Fruit fly (Drosophila melanogaster) whole organism, embryonic: ENCODE results near the gene CG13385.

ENCODE experiments used
- CG1024 ChIP-seq: fragments of 200-800 bp; sonication (Bioruptor generic); IDR thresholded peaks from 2 replicates; pipeline ENCODE4 v1.3.6; 2022; ENCODE audit warnings: missing biosample characterization, missing genetic modification characterization
- CG11093 ChIP-seq: fragments of 200-800 bp; sonication (Bioruptor generic); IDR thresholded peaks from 3 replicates; pipeline ENCODE4 v1.3.6; 2022; ENCODE audit warnings: missing biosample characterization, missing genetic modification characterization
- CG11456 ChIP-seq: fragments of 200-800 bp; sonication (Bioruptor generic); IDR thresholded peaks from 3 replicates; pipeline ENCODE4 v1.3.6; 2022; ENCODE audit warnings: missing biosample characterization, missing genetic modification characterization
- CG1233 ChIP-seq: fragments of 200-800 bp; sonication (Bioruptor generic); optimal IDR thresholded peaks from 4 replicates; lab custom pipeline; 2018; ENCODE audit warnings: missing biosample characterization, mild to moderate bottlenecking, missing genetic modification characterization
- CG12659 ChIP-seq: fragments of 200-800 bp; sonication (Bioruptor generic); optimal IDR thresholded peaks from 3 replicates; lab custom pipeline; 2017; ENCODE audit warnings: mild to moderate bottlenecking, missing biosample characterization, missing genetic modification reagents, missing genetic modification characterization
- CG12769 ChIP-seq: fragments of 200-800 bp; sonication (Bioruptor generic); optimal IDR thresholded peaks from 2 replicates; lab custom pipeline; 2019; ENCODE audit warnings: missing biosample characterization, mild to moderate bottlenecking, missing genetic modification characterization, moderate library complexity
- CG14965 ChIP-seq: fragments of 200-800 bp; sonication (Bioruptor generic); optimal IDR thresholded peaks from 2 replicates; lab custom pipeline; 2016; ENCODE audit warnings: missing biosample characterization, missing genetic modification characterization, borderline replicate concordance
- CG1529 ChIP-seq: fragments of 200-800 bp; sonication (Bioruptor generic); optimal IDR thresholded peaks from 3 replicates; lab custom pipeline; 2018; ENCODE audit warnings: missing biosample characterization, missing genetic modification characterization
- CG1647 ChIP-seq: fragments of 200-800 bp; sonication (Bioruptor generic); optimal IDR thresholded peaks from 3 replicates; lab custom pipeline; 2016; ENCODE audit warnings: missing biosample characterization, missing genetic modification characterization
- CG17802 ChIP-seq: fragments of 200-800 bp; sonication (Bioruptor generic); optimal IDR thresholded peaks from 2 replicates; lab custom pipeline; 2018; ENCODE audit warnings: missing biosample characterization, mild to moderate bottlenecking, missing genetic modification characterization, moderate library complexity
- CG32532 ChIP-seq: fragments of 200-800 bp; sonication (Bioruptor generic); IDR thresholded peaks from 2 replicates; pipeline ENCODE4 v1.3.6; 2022; ENCODE audit warnings: missing biosample characterization, missing genetic modification characterization
- CG33213 ChIP-seq: fragments of 200-800 bp; sonication (Bioruptor generic); optimal IDR thresholded peaks from 3 replicates; lab custom pipeline; 2016; ENCODE audit warnings: missing biosample characterization, missing genetic modification characterization
- CG33557 ChIP-seq: fragments of 200-800 bp; sonication (Bioruptor generic); optimal IDR thresholded peaks from 2 replicates; lab custom pipeline; 2019; ENCODE audit warnings: missing biosample characterization, mild to moderate bottlenecking, missing genetic modification characterization, moderate library complexity
- CG3847 ChIP-seq: fragments of 200-800 bp; sonication (Bioruptor generic); IDR thresholded peaks from 2 replicates; pipeline ENCODE4 v1.3.6; 2022; ENCODE audit warnings: missing biosample characterization, missing genetic modification characterization
- CG4328 ChIP-seq: fragments of 200-800 bp; sonication (Bioruptor generic); optimal IDR thresholded peaks from 3 replicates; lab custom pipeline; 2017; ENCODE audit warnings: missing biosample characterization, missing genetic modification reagents, missing genetic modification characterization
- CG4730 ChIP-seq: fragments of 200-800 bp; sonication (Bioruptor generic); IDR thresholded peaks from 2 replicates; pipeline ENCODE4 v1.3.6; 2022; ENCODE audit warnings: missing biosample characterization, missing genetic modification characterization
- CG5953 ChIP-seq: fragments of 200-800 bp; sonication (Bioruptor generic); IDR thresholded peaks from 2 replicates; pipeline ENCODE4 v1.3.6; 2022; ENCODE audit warnings: missing biosample characterization, missing genetic modification characterization
- CG6272 ChIP-seq: fragments of 200-800 bp; sonication (Bioruptor generic); IDR thresholded peaks from 2 replicates; pipeline ENCODE4 v1.3.6; 2022; ENCODE audit warnings: missing biosample characterization, missing genetic modification characterization
- CG6765 ChIP-seq: fragments of 200-800 bp; sonication (Bioruptor generic); optimal IDR thresholded peaks from 3 replicates; lab custom pipeline; 2017; ENCODE audit warnings: missing biosample characterization, mild to moderate bottlenecking, missing genetic modification characterization
- CG7928 ChIP-seq: fragments of 200-800 bp; sonication (Bioruptor generic); optimal IDR thresholded peaks from 2 replicates; lab custom pipeline; 2017; ENCODE audit warnings: missing biosample characterization, mild to moderate bottlenecking, missing genetic modification characterization
- CG7987 ChIP-seq: fragments of 200-800 bp; sonication (Bioruptor generic); optimal IDR thresholded peaks from 2 replicates; lab custom pipeline; 2018; ENCODE audit warnings: missing biosample characterization, mild to moderate bottlenecking, missing genetic modification characterization, moderate library complexity
- CG8924 ChIP-seq: fragments of 200-800 bp; optimal IDR thresholded peaks from 3 replicates; lab custom pipeline; 2019; ENCODE audit warnings: missing biosample characterization, mild to moderate bottlenecking, missing genetic modification characterization, moderate library complexity
- Chrac-16 ChIP-seq: fragments of 200-800 bp; sonication (Bioruptor generic); optimal IDR thresholded peaks from 3 replicates; lab custom pipeline; 2016; ENCODE audit warnings: missing biosample characterization, missing genetic modification characterization
- D19A ChIP-seq: fragments of 200-800 bp; optimal IDR thresholded peaks from 3 replicates; lab custom pipeline; 2019; ENCODE audit warnings: missing biosample characterization, mild to moderate bottlenecking, missing genetic modification characterization, moderate library complexity
- Dll ChIP-seq: fragments of 200-800 bp; sonication (Bioruptor generic); IDR thresholded peaks from 4 replicates; pipeline ENCODE4 v1.3.6; 2022; ENCODE audit warnings: missing biosample characterization, missing genetic modification characterization; ENCODE audit not compliant: partially characterized antibody
- Dref ChIP-seq: fragments of 200-800 bp; sonication (Bioruptor generic); IDR thresholded peaks from 2 replicates; pipeline ENCODE4 v1.3.6; 2022; ENCODE audit warnings: missing biosample characterization, missing genetic modification characterization
- Elba2 ChIP-seq: fragments of 200-800 bp; sonication (Bioruptor generic); optimal IDR thresholded peaks from 3 replicates; lab custom pipeline; 2016; ENCODE audit warnings: missing biosample characterization, missing genetic modification characterization
- Ets97D ChIP-seq: fragments of 200-800 bp; sonication (Bioruptor generic); optimal IDR thresholded peaks from 3 replicates; lab custom pipeline; 2016; ENCODE audit warnings: missing biosample characterization, missing genetic modification characterization
- Hmx ChIP-seq: fragments of 200-800 bp; sonication (Bioruptor generic); optimal IDR thresholded peaks from 2 replicates; lab custom pipeline; 2016; ENCODE audit warnings: missing biosample characterization, missing genetic modification characterization
- Nf-YB ChIP-seq: fragments of 200-800 bp; sonication (Bioruptor generic); optimal IDR thresholded peaks from 3 replicates; lab custom pipeline; 2019; ENCODE audit warnings: missing biosample characterization, mild to moderate bottlenecking, missing genetic modification characterization, moderate library complexity
- Rx ChIP-seq: fragments of 200-800 bp; sonication (Bioruptor generic); IDR thresholded peaks from 2 replicates; pipeline ENCODE4 v1.3.6; 2022; ENCODE audit warnings: missing biosample characterization, missing genetic modification characterization
- Six4 ChIP-seq: fragments of 200-800 bp; sonication (Bioruptor generic); optimal IDR thresholded peaks from 2 replicates; lab custom pipeline; 2016; ENCODE audit warnings: missing biosample characterization, missing genetic modification characterization
- Stat92E ChIP-seq, 3 experiments: fragments of >200 bp in 2 of 3; fragments of 200-800 bp in 1 of 3; sonication (Bioruptor generic) in 1 of 3; optimal IDR thresholded peaks; 2 replicates each; lab custom pipeline; 2017 to 2019; ENCODE audit warnings: missing biosample characterization in 3 of 3, missing genetic modification characterization in 3 of 3, mild to moderate bottlenecking in 1 of 3, moderate library complexity in 1 of 3
- ash1 ChIP-seq: fragments of 200-800 bp; sonication (Bioruptor generic); optimal IDR thresholded peaks from 2 replicates; lab custom pipeline; 2018; ENCODE audit warnings: missing biosample characterization, mild to moderate bottlenecking, missing genetic modification characterization
- caup ChIP-seq: fragments of 200-800 bp; sonication (Bioruptor generic); optimal IDR thresholded peaks from 3 replicates; lab custom pipeline; 2017; ENCODE audit warnings: missing biosample characterization, mild to moderate bottlenecking, missing genetic modification characterization, moderate library complexity; ENCODE audit not compliant: severe bottlenecking
- chinmo ChIP-seq: fragments of 200-800 bp; sonication (Bioruptor generic); IDR thresholded peaks from 4 replicates; pipeline ENCODE4 v1.3.6; 2022; ENCODE audit warnings: missing biosample characterization, missing genetic modification characterization; ENCODE audit not compliant: partially characterized antibody
- dmrt11E ChIP-seq: fragments of 200-800 bp; sonication (Bioruptor generic); optimal IDR thresholded peaks from 3 replicates; lab custom pipeline; 2018; ENCODE audit warnings: missing biosample characterization, mild to moderate bottlenecking, missing genetic modification characterization, moderate library complexity
- hbn ChIP-seq: fragments of 200-800 bp; sonication (Bioruptor generic); IDR thresholded peaks from 2 replicates; pipeline ENCODE4 v1.3.6; 2022; ENCODE audit warnings: missing biosample characterization, missing genetic modification characterization; ENCODE audit not compliant: partially characterized antibody
- her ChIP-seq: fragments of 200-800 bp; sonication (Bioruptor generic); optimal IDR thresholded peaks from 2 replicates; lab custom pipeline; 2016; ENCODE audit warnings: missing biosample characterization, missing genetic modification characterization
- lmd ChIP-seq: fragments of 200-800 bp; sonication (Bioruptor generic); IDR thresholded peaks from 2 replicates; pipeline ENCODE4 v1.3.6; 2022; ENCODE audit warnings: missing biosample characterization, missing genetic modification characterization
- nerfin-1 ChIP-seq: fragments of 200-800 bp; sonication (Bioruptor generic); optimal IDR thresholded peaks from 3 replicates; lab custom pipeline; 2019; ENCODE audit warnings: missing biosample characterization, mild to moderate bottlenecking, missing genetic modification characterization, moderate library complexity
- pfk ChIP-seq: fragments of 200-800 bp; sonication (Bioruptor generic); optimal IDR thresholded peaks from 2 replicates; lab custom pipeline; 2018; ENCODE audit warnings: missing biosample characterization, mild to moderate bottlenecking, missing genetic modification characterization, moderate library complexity
- rib ChIP-seq: fragments of 200-800 bp; sonication (Bioruptor generic); IDR thresholded peaks from 2 replicates; pipeline ENCODE4 v1.3.6; 2022; ENCODE audit warnings: missing biosample characterization, missing genetic modification characterization
- sisA ChIP-seq: fragments of 200-800 bp; sonication (Bioruptor generic); IDR thresholded peaks from 2 replicates; pipeline ENCODE4 v1.3.6; 2022; ENCODE audit warnings: missing biosample characterization, missing genetic modification characterization
- slbo ChIP-seq: fragments of 200-800 bp; sonication (Bioruptor generic); IDR thresholded peaks from 2 replicates; pipeline ENCODE4 v1.3.6; 2022; ENCODE audit warnings: missing biosample characterization, missing genetic modification characterization
- unpg ChIP-seq: fragments of 200-800 bp; sonication (Bioruptor generic); optimal IDR thresholded peaks from 3 replicates; lab custom pipeline; 2018; ENCODE audit warnings: missing biosample characterization, mild to moderate bottlenecking, missing genetic modification characterization, moderate library complexity
- vfl ChIP-seq: fragments of 200-800 bp; sonication (Bioruptor generic); optimal IDR thresholded peaks from 2 replicates; lab custom pipeline; 2016; ENCODE audit warnings: missing biosample characterization, missing genetic modification characterization
- vvl ChIP-seq: fragments of 200-800 bp; sonication (Bioruptor generic); IDR thresholded peaks from 2 replicates; pipeline ENCODE4 v1.3.6; 2022; ENCODE audit warnings: missing biosample characterization, missing genetic modification characterization
- zen2 ChIP-seq: fragments of 200-800 bp; sonication (Bioruptor generic); IDR thresholded peaks from 3 replicates; pipeline ENCODE4 v1.3.6; 2022; ENCODE audit warnings: missing biosample characterization, missing genetic modification characterization; ENCODE audit not compliant: partially characterized antibody

CG13385 gene

DNA sequence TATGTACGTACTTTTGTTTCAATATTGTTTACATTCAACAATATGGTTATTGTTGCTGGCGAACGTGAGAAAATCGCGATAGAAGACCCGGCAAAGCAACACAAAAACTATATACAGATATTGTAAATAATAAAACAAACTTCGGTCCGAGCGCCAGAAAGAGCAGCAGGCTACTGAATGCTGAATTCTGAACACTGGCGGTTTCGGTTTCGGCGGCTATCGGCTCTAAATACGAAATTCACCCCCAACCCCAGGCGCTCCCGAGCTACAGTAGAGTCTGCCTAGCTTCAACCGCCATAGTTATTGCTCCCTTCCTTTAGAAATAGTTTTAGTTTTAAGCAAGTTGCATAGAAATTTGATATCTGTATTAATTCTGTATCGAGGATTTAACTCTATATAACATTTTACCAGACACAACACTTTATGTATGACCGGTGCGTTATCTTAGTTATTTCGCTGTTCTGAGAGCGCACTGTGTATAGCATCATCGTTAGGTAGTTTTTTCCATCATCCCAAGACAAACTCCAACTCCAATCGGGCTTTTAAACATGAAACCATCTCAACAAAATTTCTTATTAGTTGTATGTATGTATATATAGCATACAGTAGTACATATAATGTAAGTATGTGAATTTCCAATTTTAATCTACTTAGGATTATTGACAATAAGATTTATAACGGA lies 34.0 kb upstream of the CG13385 start, which contains the start of gene CG7627 (continued):
- TF ChIP-seq CG5953: no peak
- TF ChIP-seq CG8924: peak; percentile 61
- TF ChIP-seq unpg: peak; percentile 70
- TF ChIP-seq D19A (tag; lab: Kevin White, UChicago): peak; percentile 33
- TF ChIP-seq nerfin-1 (tag; lab: Kevin White, UChicago): peak; percentile 17
- peak; percentile 59 for TF ChIP-seq Six4 (GFP tag; lab: Kevin White, UChicago)
- peak; percentile 49 for TF ChIP-seq CG7928 (GFP tag; lab: Kevin White, UChicago)
- peak; percentile 73 for TF ChIP-seq CG12659 (GFP tag; lab: Kevin White, UChicago)
- no peak for TF ChIP-seq Dll (GFP tag; lab: Robert Waterston, UW)
- peak; percentile 79 for TF ChIP-seq sisA (GFP tag; lab: Robert Waterston, UW)
- TF ChIP-seq CG11093 (GFP tag; lab: Robert Waterston, UW): peak; percentile 63; the same call in 1 of the 3 replicates
- TF ChIP-seq CG4730 (GFP tag; lab: Robert Waterston, UW): peak; percentile 67
- TF ChIP-seq dmrt11E: peak; percentile 62
- TF ChIP-seq Dref: peak; percentile 27
- TF ChIP-seq CG1233 (GFP tag; lab: Kevin White, UChicago): peak; percentile 54
- TF ChIP-seq CG11456 (GFP tag; lab: Robert Waterston, UW): peak; percentile 88
- TF ChIP-seq CG6272 (GFP tag; lab: Robert Waterston, UW): peak; percentile 58
- peak; percentile 73 for TF ChIP-seq caup
- TF ChIP-seq her (GFP tag; lab: Kevin White, UChicago): peak; percentile 70
- TF ChIP-seq CG32532 (GFP tag; lab: Robert Waterston, UW): peak; percentile 88
- TF ChIP-seq CG17802: peak; percentile 34
- TF ChIP-seq ash1 (GFP tag; lab: Kevin White, UChicago): no peak
- peak; percentile 46; the same call in 1 of the 2 replicates for TF ChIP-seq CG1024 (GFP tag; lab: Robert Waterston, UW)
- no peak for TF ChIP-seq Stat92E (GFP tag; optimal IDR thresholded peaks at IDR 0.05; lab: Kevin White, UChicago)
- peak; percentile 34 for TF ChIP-seq CG33213 (GFP tag; lab: Kevin White, UChicago)
- TF ChIP-seq vvl (GFP tag; lab: Robert Waterston, UW): peak; percentile 83
- peak; percentile 57 for TF ChIP-seq CG4328 (GFP tag; lab: Kevin White, UChicago)
- TF ChIP-seq slbo: peak; percentile 87
- peak; percentile 43 for TF ChIP-seq CG33557 (GFP tag; lab: Kevin White, UChicago)
- no peak for TF ChIP-seq pfk (GFP tag; lab: Kevin White, UChicago)
- TF ChIP-seq rib (GFP tag; lab: Robert Waterston, UW): peak; percentile 57; the same call in 1 of the 2 replicates
- peak; percentile 46 for TF ChIP-seq CG1647
- TF ChIP-seq CG3847: peak; percentile 74
- TF ChIP-seq Hmx (GFP tag; lab: Kevin White, UChicago): peak; percentile 20
- TF ChIP-seq hbn (GFP tag; lab: Robert Waterston, UW): no peak
- TF ChIP-seq Rx (GFP tag; lab: Robert Waterston, UW): peak; percentile 60
- peak; percentile 38 for TF ChIP-seq CG7987 (GFP tag; lab: Kevin White, UChicago)
- peak; percentile 62 for TF ChIP-seq Chrac-16 (GFP tag; lab: Kevin White, UChicago)
- peak; percentile 85 for TF ChIP-seq lmd (GFP tag; lab: Robert Waterston, UW)
- no peak for TF ChIP-seq CG14965 (GFP tag; lab: Kevin White, UChicago)
- no peak for TF ChIP-seq zen2
- TF ChIP-seq CG12769 (tag; lab: Kevin White, UChicago): peak; percentile 69
- TF ChIP-seq Ets97D (GFP tag; lab: Kevin White, UChicago): peak; percentile 42
- peak; percentile 74; the same call in 2 of the 4 replicates for TF ChIP-seq chinmo (GFP tag; lab: Robert Waterston, UW)
- TF ChIP-seq vfl (GFP tag; lab: Kevin White, UChicago): peak; percentile 65
- TF ChIP-seq Nf-YB (GFP tag; lab: Kevin White, UChicago): peak; percentile 26
- peak; percentile 89 for TF ChIP-seq Elba2 (GFP tag; lab: Kevin White, UChicago)
- TF ChIP-seq CG1529 (GFP tag; lab: Kevin White, UChicago): peak; percentile 20
- TF ChIP-seq CG6765: peak; percentile 67
